Fruit fly (Drosophila melanogaster) Kc167 (cell line): ENCODE data around the gene CG1791.

ENCODE experiments used
- Sin3A ChIP-seq: fragments of >200 bp; optimal IDR thresholded peaks from 2 replicates; lab custom pipeline; 2018; ENCODE audit warnings: missing external identifiers
- h ChIP-seq: fragments of >200 bp; optimal IDR thresholded peaks from 3 replicates; lab custom pipeline; 2018; ENCODE audit warnings: missing external identifiers
- psq ChIP-seq: fragments of >200 bp; optimal IDR thresholded peaks from 2 replicates; lab custom pipeline; 2017; ENCODE audit warnings: missing external identifiers
- ttk ChIP-seq: sonication (Bioruptor generic); optimal IDR thresholded peaks from 2 replicates; lab custom pipeline; 2017; ENCODE audit warnings: missing external identifiers

DNA sequence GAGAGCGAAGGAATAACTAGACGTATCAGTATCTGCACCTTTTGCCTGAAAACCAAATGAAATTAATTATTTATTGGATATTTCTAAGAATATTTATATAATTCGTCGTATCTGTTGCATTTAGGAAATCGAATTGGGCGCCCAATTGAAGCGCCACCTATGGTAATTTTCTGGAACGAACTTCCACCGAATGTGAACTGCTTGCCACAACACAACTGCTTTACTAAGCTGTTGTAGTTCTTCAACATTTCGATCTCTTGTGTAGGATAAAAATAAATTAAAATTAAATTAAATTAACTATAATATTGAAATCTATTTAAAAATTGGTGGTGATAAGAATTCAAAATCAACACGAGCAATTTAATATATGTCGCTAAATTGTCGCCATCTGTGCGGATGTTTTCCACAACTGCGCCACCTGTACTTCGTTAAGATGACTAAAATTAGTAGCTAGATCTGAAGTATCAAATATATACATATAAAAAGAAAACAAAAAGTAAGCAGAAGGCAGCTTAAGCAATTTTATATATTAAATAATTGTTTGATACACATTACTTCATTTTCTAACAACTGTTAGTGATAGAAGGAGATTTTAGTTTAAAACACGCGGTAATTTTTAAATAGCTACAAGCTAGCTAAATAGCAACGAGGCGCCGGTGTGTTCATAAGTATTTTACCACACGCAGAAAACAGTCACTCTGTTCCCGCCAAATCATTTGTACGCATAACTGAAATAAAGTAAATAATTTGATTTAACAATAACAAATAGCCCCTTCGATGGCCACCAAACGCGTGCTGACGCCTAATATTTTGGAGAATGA lies 45.3 kb upstream of the CG1791 start, which contains the start of gene Dna2:
- no peak for TF ChIP-seq ttk (lab: Kevin White, UChicago)
- no peak for TF ChIP-seq h (lab: Kevin White, UChicago)
- no peak for TF ChIP-seq psq (lab: Kevin White, UChicago)
- no peak for TF ChIP-seq Sin3A
